Fruit fly (Drosophila melanogaster): ENCODE results near the gene Eph.

Gene Eph

DNA sequence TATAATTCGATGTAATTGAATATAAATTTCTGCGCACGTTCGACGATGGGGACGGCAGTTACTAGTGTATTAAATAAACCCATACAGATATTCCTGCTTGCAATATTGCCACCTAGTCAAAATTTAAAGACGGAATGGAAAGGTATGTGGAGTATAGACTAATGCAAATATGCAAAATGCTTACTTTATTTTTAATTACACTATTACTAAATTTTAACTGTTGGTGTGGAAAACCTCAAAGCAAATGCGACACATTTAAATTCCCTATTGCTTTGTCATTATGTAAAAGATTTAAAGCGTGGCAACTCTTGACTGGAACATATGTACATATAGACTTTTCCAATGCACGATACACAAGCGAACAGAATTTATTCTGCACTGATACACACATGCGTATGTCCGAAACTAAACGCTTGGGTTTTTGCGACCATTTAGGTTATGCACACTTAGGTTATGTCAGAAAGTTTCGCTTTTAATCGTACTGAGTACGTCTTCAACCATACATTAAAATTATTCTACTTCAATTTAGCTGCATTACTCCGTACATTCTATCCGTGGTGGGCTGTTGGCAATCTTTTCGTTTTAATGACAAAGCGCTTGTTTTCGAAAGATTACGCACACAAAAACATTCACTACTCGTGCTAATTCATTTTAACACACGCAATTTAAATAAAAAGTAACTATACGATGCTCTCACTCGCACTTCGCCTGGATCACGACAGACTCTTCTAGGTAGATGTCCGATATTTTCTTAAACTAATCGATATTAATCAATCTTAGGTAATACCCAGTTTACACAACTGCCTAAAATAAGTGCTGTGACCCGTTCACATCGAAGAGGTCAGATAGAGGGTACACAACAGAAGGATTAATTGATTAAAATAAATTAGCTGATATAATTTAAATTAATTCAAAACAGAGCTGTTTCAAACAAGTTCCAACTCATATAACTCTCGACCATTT, 49.7 kb downstream of the Eph start, which contains the start of gene gw (continued):
- TF ChIP-seq CG14710 (tag; optimal IDR thresholded peaks at IDR 0.05): peak; percentile 80
- TF ChIP-seq caup (GFP tag; optimal IDR thresholded peaks at IDR 0.05; ENCODE audit: severe bottlenecking): peak; percentile 81
- no peak for TF ChIP-seq MTF-1 (GFP tag; optimal IDR thresholded peaks at IDR 0.05; ENCODE audit: borderline replicate concordance)
- peak; percentile 69 for TF ChIP-seq CG3407 (GFP tag; optimal IDR thresholded peaks at IDR 0.05)
- peak; percentile 74 for TF ChIP-seq Atf6 (GFP tag; IDR thresholded peaks at IDR 0.05)
- TF ChIP-seq CG13287 (GFP tag; IDR thresholded peaks at IDR 0.05; ENCODE audit: partially characterized antibody): peak; percentile 27; the same call in 1 of the 2 replicates
- TF ChIP-seq CG11723 (GFP tag; optimal IDR thresholded peaks at IDR 0.05): peak; percentile 94
- peak; percentile 40 for TF ChIP-seq CoRest (tag; optimal IDR thresholded peaks at IDR 0.05)
- no peak for TF ChIP-seq sna (GFP tag; IDR thresholded peaks at IDR 0.05; ENCODE audit: partially characterized antibody)
- peak; percentile 68 for TF ChIP-seq CG33213 (GFP tag; optimal IDR thresholded peaks at IDR 0.05)
- TF ChIP-seq chm (GFP tag; IDR thresholded peaks at IDR 0.05): no peak
- TF ChIP-seq Doc2 (GFP tag; IDR thresholded peaks at IDR 0.05): no peak
- no peak for TF ChIP-seq Elba2 (GFP tag; optimal IDR thresholded peaks at IDR 0.05)
- no peak for TF ChIP-seq CG10959 (GFP tag; IDR thresholded peaks at IDR 0.05)
- TF ChIP-seq CG31388 (GFP tag; optimal IDR thresholded peaks at IDR 0.05): peak; percentile 39
- TF ChIP-seq E2f2 (GFP tag; IDR thresholded peaks at IDR 0.05): peak; percentile 60
- no peak for TF ChIP-seq chinmo (GFP tag; IDR thresholded peaks at IDR 0.05; ENCODE audit: partially characterized antibody)
- peak; percentile 55 for TF ChIP-seq CrebB (tag; optimal IDR thresholded peaks at IDR 0.05)
- TF ChIP-seq lbe (GFP tag; optimal IDR thresholded peaks at IDR 0.05): peak; percentile 75
- TF ChIP-seq tio (GFP tag; optimal IDR thresholded peaks at IDR 0.05): peak; percentile 74
- TF ChIP-seq cad (GFP tag; optimal IDR thresholded peaks at IDR 0.05): no peak
- TF ChIP-seq pzg (GFP tag; optimal IDR thresholded peaks at IDR 0.05): peak; percentile 86
- no peak for TF ChIP-seq run (tag; optimal IDR thresholded peaks at IDR 0.05)
- peak; percentile 49 for TF ChIP-seq CG3995 (GFP tag; optimal IDR thresholded peaks at IDR 0.05)
- TF ChIP-seq slou (GFP tag; optimal IDR thresholded peaks at IDR 0.05): peak; percentile 57
- no peak; the same call in 1 of the 2 replicates for TF ChIP-seq CG42726 (GFP tag; IDR thresholded peaks at IDR 0.05; ENCODE audit: partially characterized antibody)
- peak; percentile 95 for TF ChIP-seq Med (GFP tag)
- TF ChIP-seq CG12391 (tag; optimal IDR thresholded peaks at IDR 0.05): no peak
- TF ChIP-seq CG16815 (GFP tag; optimal IDR thresholded peaks at IDR 0.05): peak; percentile 38
- TF ChIP-seq exex (tag; optimal IDR thresholded peaks at IDR 0.05): no peak
- peak; percentile 76 for TF ChIP-seq CG12299 (tag; optimal IDR thresholded peaks at IDR 0.05)
- peak; percentile 71 for TF ChIP-seq Camta (GFP tag; optimal IDR thresholded peaks at IDR 0.05)
- TF ChIP-seq Trl (optimal IDR thresholded peaks at IDR 0.05): no peak
- peak; percentile 84 for TF ChIP-seq Trl (GFP tag; optimal IDR thresholded peaks at IDR 0.05)
- peak; percentile 85 for TF ChIP-seq CG1233 (GFP tag; optimal IDR thresholded peaks at IDR 0.05)
- peak; percentile 43; the same call in 1 of the 2 replicates for TF ChIP-seq Taf1 (GFP tag; IDR thresholded peaks at IDR 0.05)
- TF ChIP-seq CG10267 (tag; optimal IDR thresholded peaks at IDR 0.05): peak; percentile 74
- peak; percentile 82 for TF ChIP-seq trem (tag; optimal IDR thresholded peaks at IDR 0.05)
- peak; percentile 92 for TF ChIP-seq Ets65A (GFP tag)
- no peak for TF ChIP-seq grau (tag; optimal IDR thresholded peaks at IDR 0.05)
- TF ChIP-seq hb (GFP tag; IDR thresholded peaks at IDR 0.05; ENCODE audit: partially characterized antibody): peak; percentile 53; the same call in 1 of the 3 replicates
- TF ChIP-seq ranshi (GFP tag; IDR thresholded peaks at IDR 0.05): no peak; the same call in 1 of the 2 replicates
- TF ChIP-seq fd3F (GFP tag; optimal IDR thresholded peaks at IDR 0.05): peak; percentile 78
- TF ChIP-seq Dad (GFP tag; optimal IDR thresholded peaks at IDR 0.05): peak; percentile 25
- peak; percentile 31 for TF ChIP-seq Sry-β (GFP tag; optimal IDR thresholded peaks at IDR 0.05)
- peak; percentile 32; the same call in 1 of the 2 replicates for TF ChIP-seq Adf1 (GFP tag; IDR thresholded peaks at IDR 0.05)
- TF ChIP-seq CG7987 (GFP tag; optimal IDR thresholded peaks at IDR 0.05): peak; percentile 45
